Fruit fly (Drosophila melanogaster) whole organism, wandering third instar larva: Measurements from ENCODE around the gene PolA1.

Experiments used
- Abd-B ChIP-seq: fragments of >200 bp; optimal IDR thresholded peaks from 2 replicates; lab custom pipeline; 2017; ENCODE audit warnings: missing biosample characterization, missing genetic modification characterization
- Dfd ChIP-seq: fragments of >200 bp; optimal IDR thresholded peaks from 2 replicates; lab custom pipeline; 2017; ENCODE audit warnings: missing biosample characterization, missing genetic modification characterization
- Hnf4 ChIP-seq: fragments of 200-800 bp; sonication (Bioruptor generic); optimal IDR thresholded peaks from 2 replicates; lab custom pipeline; 2016; ENCODE audit warnings: missing biosample characterization, mild to moderate bottlenecking, missing genetic modification characterization
- Hr83 ChIP-seq: fragments of 200-300 bp; sonication (Bioruptor generic); optimal IDR thresholded peaks from 2 replicates; lab custom pipeline; 2016; ENCODE audit warnings: missing biosample characterization, mild to moderate bottlenecking, missing genetic modification characterization, moderate library complexity; ENCODE audit not compliant: poor library complexity, severe bottlenecking
- N ChIP-seq: fragments of >200 bp; optimal IDR thresholded peaks from 2 replicates; lab custom pipeline; 2018; ENCODE audit warnings: missing biosample characterization, missing external identifiers, missing genetic modification characterization
- Rel ChIP-seq, 2 experiments: fragments of 200-800 bp; sonication (Bioruptor generic) in 1 of 2; optimal IDR thresholded peaks; 2 replicates in 1 of 2; 3 replicates in 1 of 2; lab custom pipeline; 2016 to 2019; ENCODE audit warnings: mild to moderate bottlenecking in 2 of 2, missing biosample characterization in 2 of 2, missing genetic modification characterization in 2 of 2, moderate library complexity in 1 of 2
- Sp1 ChIP-seq: fragments of 200-800 bp; sonication (Bioruptor generic); optimal IDR thresholded peaks from 3 replicates; lab custom pipeline; 2019; ENCODE audit warnings: missing biosample characterization, mild to moderate bottlenecking, missing genetic modification characterization, moderate library complexity
- dsf ChIP-seq: sonication (Bioruptor generic); optimal IDR thresholded peaks from 2 replicates; lab custom pipeline; 2016; ENCODE audit warnings: missing biosample characterization, missing genetic modification characterization, borderline replicate concordance
- fru ChIP-seq: fragments of 200-800 bp; sonication (Bioruptor generic); optimal IDR thresholded peaks from 3 replicates; lab custom pipeline; 2016; ENCODE audit warnings: missing biosample characterization, mild to moderate bottlenecking, missing genetic modification characterization
- lola ChIP-seq: fragments of >200 bp; optimal IDR thresholded peaks from 2 replicates; lab custom pipeline; 2017; ENCODE audit warnings: missing biosample characterization, missing genetic modification characterization
- pan ChIP-seq: fragments of >200 bp; optimal IDR thresholded peaks from 2 replicates; lab custom pipeline; 2017
- psq ChIP-seq: fragments of 200-800 bp; sonication (Bioruptor generic); optimal IDR thresholded peaks from 3 replicates; lab custom pipeline; 2017; ENCODE audit warnings: missing biosample characterization, mild to moderate bottlenecking, missing genetic modification characterization, moderate library complexity
- usp ChIP-seq: fragments of >200 bp; optimal IDR thresholded peaks from 2 replicates; lab custom pipeline; 2017; ENCODE audit warnings: missing biosample characterization, missing genetic modification characterization

DNA sequence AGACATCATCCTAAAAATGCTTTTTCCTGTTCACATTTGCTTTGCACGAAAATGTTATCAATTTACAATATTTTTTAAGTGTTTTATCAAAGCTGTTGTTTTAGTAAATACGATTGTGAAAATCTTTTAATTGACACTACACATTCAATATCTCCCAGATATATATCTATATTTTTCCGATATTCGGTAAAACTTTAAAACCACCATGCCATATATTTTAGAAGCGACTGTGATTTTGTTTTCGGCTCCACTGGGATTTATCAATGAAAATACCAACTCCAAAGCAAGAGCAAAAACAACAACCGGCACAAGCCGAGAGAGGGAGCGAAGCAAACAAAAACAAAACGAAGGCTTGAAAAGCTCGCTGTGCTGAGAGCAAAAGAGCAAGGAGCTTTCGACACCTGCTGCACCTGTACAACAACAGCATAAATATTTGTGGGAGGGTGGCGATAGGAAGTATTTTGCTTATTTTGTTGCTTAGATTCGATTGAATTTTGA, 48.4 kb upstream of the PolA1 start:
- no peak for TF ChIP-seq Rel (GFP tag; optimal IDR thresholded peaks at IDR 0.05; lab: Kevin White, UChicago)
- TF ChIP-seq Rel (tag; optimal IDR thresholded peaks at IDR 0.05; lab: Kevin White, UChicago), result peak; percentile 3
- TF ChIP-seq psq (GFP tag; lab: Kevin White, UChicago), result peak; percentile 77
- TF ChIP-seq N (GFP tag; lab: Kevin White, UChicago), result no peak
- no peak for TF ChIP-seq Abd-B
- TF ChIP-seq Hnf4 (GFP tag; lab: Kevin White, UChicago), result peak; percentile 69
- no peak for TF ChIP-seq Hr83 (GFP tag; lab: Kevin White, UChicago)
- peak; percentile 65 for TF ChIP-seq fru (GFP tag; lab: Kevin White, UChicago)
- TF ChIP-seq Dfd (GFP tag; lab: Kevin White, UChicago), result no peak
- TF ChIP-seq Sp1 (GFP tag; lab: Kevin White, UChicago), result peak; percentile 82
- TF ChIP-seq usp, result no peak
- no peak for TF ChIP-seq lola (GFP tag; lab: Kevin White, UChicago)
- no peak for TF ChIP-seq dsf
- no peak for TF ChIP-seq pan (lab: Kevin White, UChicago)
